Worm (Caenorhabditis elegans): ENCODE measurements around the gene pho-4.

Gene pho-4

ce11 chrII:5271729-5272322 is 33.6 kb upstream of the pho-4 start, which contains the start of gene drn-1:
Gene drn-1, minus strand, starts transcription at chrII:5271845.
- TF ChIP-seq unc-42 (tag; optimal IDR thresholded peaks at IDR 0.05) (peak; percentile 9), gmeb-2 (tag; optimal IDR thresholded peaks at IDR 0.05) (no peak)

DNA sequence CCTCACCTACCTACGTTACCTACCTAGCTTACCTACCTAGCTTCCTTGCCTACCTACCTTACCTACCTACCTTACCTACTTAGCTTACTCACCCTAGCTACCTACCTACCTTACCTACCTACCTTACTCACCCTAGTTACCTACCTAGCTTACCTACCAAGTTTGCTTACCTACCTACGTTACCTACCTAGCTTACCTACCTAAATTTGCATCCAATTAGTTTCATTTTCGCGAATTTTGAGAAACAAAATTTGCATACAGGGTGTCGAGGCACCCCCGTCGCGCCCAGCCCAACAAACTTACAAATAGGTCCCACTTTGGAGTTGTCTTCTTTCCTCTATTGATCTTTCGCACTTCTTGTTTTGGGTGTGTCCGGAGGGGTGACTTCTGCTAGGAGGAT is 30.7 kb upstream of the pho-4 start:
- no peak for TF ChIP-seq odd-2 (tag; optimal IDR thresholded peaks at IDR 0.05)
- TF ChIP-seq eyg-1 (tag; optimal IDR thresholded peaks at IDR 0.05) = no peak
- TF ChIP-seq ceh-48 (tag; optimal IDR thresholded peaks at IDR 0.05) = no peak
- no peak for TF ChIP-seq fax-1 (tag; optimal IDR thresholded peaks at IDR 0.05)
- TF ChIP-seq K09A11.1 (tag; optimal IDR thresholded peaks at IDR 0.05; ENCODE audit: insufficient read depth) = no peak
- no peak for TF ChIP-seq pag-3 (tag; optimal IDR thresholded peaks at IDR 0.05; ENCODE audit: borderline replicate concordance)
- TF ChIP-seq Y22D7AL.16 (tag; optimal IDR thresholded peaks at IDR 0.05) = no peak
- TF ChIP-seq C08G9.2 (tag; optimal IDR thresholded peaks at IDR 0.05) = no peak
- TF ChIP-seq dmd-4 (tag; optimal IDR thresholded peaks at IDR 0.05; ENCODE audit: borderline replicate concordance) = no peak
- TF ChIP-seq ahr-1 (tag; optimal IDR thresholded peaks at IDR 0.05) = no peak
- no peak for TF ChIP-seq unc-86 (tag; optimal IDR thresholded peaks at IDR 0.05)
- no peak for TF ChIP-seq fkh-10 (GFP tag; optimal IDR thresholded peaks at IDR 0.05)
- TF ChIP-seq dve-1 (tag; optimal IDR thresholded peaks at IDR 0.05) = no peak
- no peak for TF ChIP-seq ceh-34 (tag; optimal IDR thresholded peaks at IDR 0.05)
- no peak for TF ChIP-seq hlh-8 (tag; optimal IDR thresholded peaks at IDR 0.05)
- no peak for TF ChIP-seq mec-3 (tag; optimal IDR thresholded peaks at IDR 0.05; ENCODE audit: borderline replicate concordance)
- TF ChIP-seq lin-11 (tag; optimal IDR thresholded peaks at IDR 0.05) = no peak

DNA sequence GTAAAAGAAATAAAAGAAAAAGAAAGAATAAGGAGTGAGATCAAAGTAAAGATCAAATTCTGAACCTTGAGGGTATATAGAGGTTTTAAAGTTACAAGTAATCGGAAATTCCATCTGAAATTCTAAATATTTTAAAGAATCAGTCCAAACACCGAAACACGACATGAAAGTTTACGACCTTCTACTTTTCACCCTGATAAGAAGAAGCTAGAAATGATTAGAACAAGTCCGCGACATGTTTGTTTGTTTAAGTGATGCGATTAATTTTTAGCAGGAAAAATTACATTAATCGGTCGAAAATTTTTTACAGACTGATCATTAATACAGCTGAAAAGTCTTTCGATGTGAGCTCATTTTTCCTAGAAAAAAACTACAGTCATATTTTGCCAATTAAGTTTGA is 26.4 kb upstream of the pho-4 start:
- no peak for TF ChIP-seq eyg-1 (tag; optimal IDR thresholded peaks at IDR 0.05)
- no peak for TF ChIP-seq ceh-19 (GFP tag; optimal IDR thresholded peaks at IDR 0.05)
- TF ChIP-seq hlh-6 (tag; optimal IDR thresholded peaks at IDR 0.05) = no peak
- no peak for TF ChIP-seq pros-1 (tag; optimal IDR thresholded peaks at IDR 0.05)
- TF ChIP-seq unc-55 (GFP tag; optimal IDR thresholded peaks at IDR 0.05) = no peak
- no peak for TF ChIP-seq dve-1 (tag; optimal IDR thresholded peaks at IDR 0.05)
- TF ChIP-seq syd-9 (tag; optimal IDR thresholded peaks at IDR 0.05) = no peak
- no peak for TF ChIP-seq nfya-1 (tag; optimal IDR thresholded peaks at IDR 0.05)
- TF ChIP-seq nhr-11 (tag; optimal IDR thresholded peaks at IDR 0.05) = no peak

ce11 chrII:5255435-5255834 is 17.2 kb upstream of the pho-4 start, which contains the start of gene frpr-4:
Gene frpr-4, minus strand, starts transcription at chrII:5255535.
- TF ChIP-seq lin-11 (tag; optimal IDR thresholded peaks at IDR 0.05) = no peak
- no peak for TF ChIP-seq tbx-2 (tag; optimal IDR thresholded peaks at IDR 0.05)
- no peak for TF ChIP-seq tbx-7 (tag; optimal IDR thresholded peaks at IDR 0.05)
- no peak for TF ChIP-seq ceh-31 (tag; optimal IDR thresholded peaks at IDR 0.05)
- no peak for TF ChIP-seq pros-1 (tag; optimal IDR thresholded peaks at IDR 0.05)
- TF ChIP-seq sdc-2 (tag; optimal IDR thresholded peaks at IDR 0.05) = no peak
- no peak for TF ChIP-seq mec-3 (tag; optimal IDR thresholded peaks at IDR 0.05; ENCODE audit: borderline replicate concordance)
- no peak for TF ChIP-seq syd-9 (tag; optimal IDR thresholded peaks at IDR 0.05)
- no peak for TF ChIP-seq ref-2 (tag; optimal IDR thresholded peaks at IDR 0.05)
- no peak for TF ChIP-seq unc-3 (GFP tag; conservative IDR thresholded peaks at IDR 0.05)
- TF ChIP-seq unc-3 (tag; optimal IDR thresholded peaks at IDR 0.05) = no peak
- no peak for TF ChIP-seq elt-4 (tag; optimal IDR thresholded peaks at IDR 0.05)
- no peak for TF ChIP-seq rnt-1 (tag; optimal IDR thresholded peaks at IDR 0.05)

Measured in whole organism, late embryonic.